Worm (Caenorhabditis elegans): ENCODE results near the gene R05G9R.1.

DNA sequence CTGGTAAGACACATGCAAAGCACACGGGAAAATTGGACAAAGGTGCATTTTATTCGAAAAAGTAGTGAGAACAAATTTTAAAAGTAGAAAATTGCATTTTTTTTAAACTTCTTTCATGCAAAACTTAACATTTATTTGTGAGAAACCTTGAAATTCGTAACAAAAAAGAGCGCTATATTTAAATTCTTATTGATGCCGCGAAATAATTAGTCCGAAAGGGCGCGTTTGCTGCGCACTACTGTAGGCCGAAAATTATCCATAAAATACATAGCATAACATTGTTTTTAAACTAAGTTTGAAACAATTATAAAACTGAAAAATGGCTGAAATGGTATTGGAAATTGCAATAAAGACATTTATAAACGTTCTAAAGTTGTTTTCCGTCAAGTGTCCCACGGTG is 5.9 kb upstream of the R05G9R.1 start:
- no peak for TF ChIP-seq dve-1 (tag; optimal IDR thresholded peaks at IDR 0.05; ENCODE audit: insufficient read depth)
- no peak for TF ChIP-seq fkh-10 (GFP tag; optimal IDR thresholded peaks at IDR 0.05)
- TF ChIP-seq hlh-11 (tag; optimal IDR thresholded peaks at IDR 0.05) = no peak
- TF ChIP-seq dmd-8 (GFP tag; IDR thresholded peaks at IDR 0.05) = no peak
